Worm (Caenorhabditis elegans): ENCODE data around the gene T06A10.107.

The T06A10.107 gene

DNA sequence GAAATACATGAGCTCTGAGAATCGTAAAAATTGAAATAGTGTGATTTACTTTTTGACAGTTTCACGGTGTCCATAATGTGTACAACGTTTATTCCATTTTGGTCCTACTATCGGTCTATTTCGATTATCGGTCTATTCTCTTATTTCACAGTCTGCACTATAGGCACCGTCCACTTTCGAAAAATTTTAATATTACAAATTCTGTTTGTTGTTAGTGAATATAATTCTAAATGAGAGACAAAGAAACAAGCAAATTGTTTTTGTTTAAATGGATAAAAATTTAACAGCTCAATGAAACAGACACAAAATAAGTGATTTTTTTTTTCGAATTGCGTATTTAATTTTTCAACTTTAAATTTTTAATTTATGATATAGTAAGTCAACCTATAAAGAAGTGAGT, 30.9 kb downstream of the T06A10.107 start:
- TF ChIP-seq him-1 (tag; optimal IDR thresholded peaks at IDR 0.05) = no peak
- no peak for TF ChIP-seq dao-5 (tag; optimal IDR thresholded peaks at IDR 0.05)
- TF ChIP-seq W03F9.2 (tag; optimal IDR thresholded peaks at IDR 0.05) = no peak

ce11 chrIV:16915751-16916150, 48.4 kb downstream of the T06A10.107 start, which contains the start of gene Y116A8C.3:
Gene Y116A8C.3 (plus strand): TSS chrIV:16916051.
- TF ChIP-seq dao-5 (tag; optimal IDR thresholded peaks at IDR 0.05) = no peak
- no peak for TF ChIP-seq him-1 (tag; optimal IDR thresholded peaks at IDR 0.05)
- no peak for TF ChIP-seq W03F9.2 (tag; optimal IDR thresholded peaks at IDR 0.05)

Measured in whole organism, L4/young adult.